Fruit fly (Drosophila melanogaster): ENCODE data around the gene CG42779.

- TF ChIP-seq h (optimal IDR thresholded peaks at IDR 0.05) (no peak), insv (optimal IDR thresholded peaks at IDR 0.05) (no peak), ttk (optimal IDR thresholded peaks at IDR 0.05) (no peak)
Observed at dm6 chr3R:17115668-17116067, 5.7 kb upstream of the CG42779 start.

Data from Kc167 (cell line).